Worm (Caenorhabditis elegans) whole organism, midembryonic: ENCODE data around the gene C50C3.12.

Experiments used
- T22C8.4 ChIP-seq: fragments of 200-800 bp; sonication (Bioruptor generic); IDR thresholded peaks from 2 replicates; pipeline ENCODE4 v1.3.6; 2022; ENCODE audit warnings: missing genetic modification characterization, missing compliant biosample characterization
- cog-1 ChIP-seq: sonication (generic microtip); optimal IDR thresholded peaks from 2 replicates; lab custom pipeline; 2016; ENCODE audit warnings: missing genetic modification characterization, missing compliant biosample characterization
- flt-1 ChIP-seq: fragments of 200-800 bp; sonication (Bioruptor generic); IDR thresholded peaks from 2 replicates; pipeline ENCODE4 v1.3.6; 2022; ENCODE audit warnings: missing genetic modification characterization, missing compliant biosample characterization
- klf-2 ChIP-seq: fragments of 200-800 bp; sonication (Bioruptor generic); conservative IDR thresholded peaks from 2 replicates; pipeline ENCODE4 v1.3.6; 2022; ENCODE audit warnings: missing genetic modification reagents, missing genetic modification characterization, missing compliant biosample characterization
- med-1 ChIP-seq: sonication (generic microtip); optimal IDR thresholded peaks from 2 replicates; lab custom pipeline; 2017; ENCODE audit warnings: missing genetic modification characterization, mild to moderate bottlenecking, missing compliant biosample characterization, antibody characterized with exemption, missing genetic modification reagents; ENCODE audit not compliant: insufficient read depth
- ref-1 ChIP-seq: fragments of 200-800 bp; sonication (Bioruptor generic); conservative IDR thresholded peaks from 2 replicates; pipeline ENCODE4 v1.3.6; 2022; ENCODE audit warnings: missing genetic modification reagents, missing genetic modification characterization, missing compliant biosample characterization
- tab-1 ChIP-seq: fragments of 200-800 bp; sonication (Bioruptor generic); IDR thresholded peaks from 2 replicates; pipeline ENCODE4 v1.3.6; 2022; ENCODE audit warnings: missing genetic modification characterization, missing compliant biosample characterization
- ztf-23 ChIP-seq: fragments of 200-800 bp; sonication (Bioruptor generic); IDR thresholded peaks from 2 replicates; pipeline ENCODE4 v1.3.6; 2022; ENCODE audit warnings: missing genetic modification reagents, missing genetic modification characterization, missing compliant biosample characterization
- ztf-29 ChIP-seq: fragments of 200-800 bp; sonication (Bioruptor generic); IDR thresholded peaks from 2 replicates; pipeline ENCODE4 v1.3.6; 2022; ENCODE audit warnings: missing genetic modification reagents, missing genetic modification characterization, missing compliant biosample characterization

Gene C50C3.12

ce11 chrIII:8164771-8165170 lies 11.6 kb upstream of the C50C3.12 start:
- TF ChIP-seq med-1 (GFP tag; lab: Kevin White, UChicago) (no peak), ztf-23 (GFP tag; lab: Robert Waterston, UW) (no peak), ref-1 (no peak), flt-1 (GFP tag; lab: Robert Waterston, UW) (no peak), tab-1 (no peak), T22C8.4 (GFP tag; lab: Robert Waterston, UW) (no peak), cog-1 (tag; lab: Kevin White, UChicago) (no peak), klf-2 (no peak), ztf-29 (GFP tag; lab: Robert Waterston, UW) (no peak)

DNA sequence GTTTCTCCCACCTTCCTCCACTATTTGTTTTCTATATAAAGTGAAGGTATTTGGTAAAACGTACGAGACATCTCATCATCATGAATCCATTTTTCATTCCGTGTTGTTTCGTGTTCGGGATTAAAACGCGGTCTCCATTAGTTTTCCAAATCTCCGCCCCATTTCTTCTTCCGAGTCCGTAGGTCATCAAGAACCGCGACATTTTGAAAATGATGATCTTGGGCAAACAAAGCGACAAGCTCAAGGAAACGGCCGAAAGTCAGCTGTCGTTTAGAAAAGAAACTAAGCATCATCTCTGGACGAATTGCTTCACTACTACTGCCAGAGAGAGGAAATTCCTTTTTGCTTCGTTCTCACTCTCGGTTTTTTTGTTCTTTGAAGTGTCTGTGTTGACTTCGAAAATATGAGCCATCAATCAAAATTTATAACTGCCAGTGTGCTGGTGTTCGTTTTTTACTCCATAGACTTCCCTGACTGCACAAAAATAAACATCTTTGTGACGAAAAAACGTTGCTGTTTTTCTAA lies 3.7 kb upstream of the C50C3.12 start:
- TF ChIP-seq flt-1 (GFP tag; lab: Robert Waterston, UW), result no peak
- no peak for TF ChIP-seq klf-2
- no peak for TF ChIP-seq tab-1
- no peak for TF ChIP-seq ztf-23 (GFP tag; lab: Robert Waterston, UW)
- TF ChIP-seq T22C8.4 (GFP tag; lab: Robert Waterston, UW), result no peak
- no peak for TF ChIP-seq ztf-29 (GFP tag; lab: Robert Waterston, UW)
- no peak for TF ChIP-seq ref-1
- no peak for TF ChIP-seq cog-1 (tag; lab: Kevin White, UChicago)

DNA sequence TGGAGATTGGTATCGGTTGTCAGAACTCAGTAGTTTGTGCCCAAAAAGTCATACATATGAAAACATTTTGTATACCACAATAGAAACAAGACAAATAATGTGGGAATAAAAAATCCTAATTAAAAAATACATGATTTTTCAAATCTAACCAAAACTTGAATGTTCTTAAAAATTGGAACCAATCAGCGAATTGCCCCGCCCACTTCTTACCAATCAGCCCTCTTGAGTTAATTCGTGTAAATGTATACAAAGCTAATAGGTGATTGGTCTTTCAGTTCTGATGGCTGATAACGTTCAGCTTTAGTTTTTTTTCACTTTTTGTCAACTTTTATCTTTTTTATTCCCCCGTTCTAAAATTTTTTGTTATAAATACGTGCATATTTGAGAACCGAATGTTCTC lies 1.1 kb upstream of the C50C3.12 start:
- no peak for TF ChIP-seq flt-1 (GFP tag; lab: Robert Waterston, UW)
- no peak for TF ChIP-seq ztf-23 (GFP tag; lab: Robert Waterston, UW)
- TF ChIP-seq ref-1, result no peak
- TF ChIP-seq T22C8.4 (GFP tag; lab: Robert Waterston, UW), result no peak
- TF ChIP-seq klf-2, result no peak
- TF ChIP-seq ztf-29 (GFP tag; lab: Robert Waterston, UW), result no peak
- TF ChIP-seq tab-1, result no peak
- TF ChIP-seq cog-1 (tag; lab: Kevin White, UChicago), result no peak
- TF ChIP-seq med-1 (GFP tag; lab: Kevin White, UChicago), result no peak

ce11 chrIII:8178924-8179323 lies 2.6 kb downstream of the C50C3.12 start, which contains the start of gene C50C3.5:
Gene C50C3.5 (plus strand): TSS chrIII:8179224.
- TF ChIP-seq T22C8.4 (GFP tag; lab: Robert Waterston, UW), result no peak
- TF ChIP-seq cog-1 (tag; lab: Kevin White, UChicago), result no peak
- no peak for TF ChIP-seq tab-1
- TF ChIP-seq klf-2, result no peak
- no peak for TF ChIP-seq med-1 (GFP tag; lab: Kevin White, UChicago)
- no peak for TF ChIP-seq ref-1
- no peak for TF ChIP-seq ztf-23 (GFP tag; lab: Robert Waterston, UW)
- TF ChIP-seq ztf-29 (GFP tag; lab: Robert Waterston, UW), result no peak
- no peak for TF ChIP-seq flt-1 (GFP tag; lab: Robert Waterston, UW)

ce11 chrIII:8181581-8181980 lies 5.2 kb downstream of the C50C3.12 start, which contains the start of gene spc-2:
Gene spc-2 (plus strand): TSS chrIII:8181881.
- TF ChIP-seq klf-2 (no peak), ztf-29 (GFP tag; lab: Robert Waterston, UW) (no peak), cog-1 (tag; lab: Kevin White, UChicago) (no peak)

DNA sequence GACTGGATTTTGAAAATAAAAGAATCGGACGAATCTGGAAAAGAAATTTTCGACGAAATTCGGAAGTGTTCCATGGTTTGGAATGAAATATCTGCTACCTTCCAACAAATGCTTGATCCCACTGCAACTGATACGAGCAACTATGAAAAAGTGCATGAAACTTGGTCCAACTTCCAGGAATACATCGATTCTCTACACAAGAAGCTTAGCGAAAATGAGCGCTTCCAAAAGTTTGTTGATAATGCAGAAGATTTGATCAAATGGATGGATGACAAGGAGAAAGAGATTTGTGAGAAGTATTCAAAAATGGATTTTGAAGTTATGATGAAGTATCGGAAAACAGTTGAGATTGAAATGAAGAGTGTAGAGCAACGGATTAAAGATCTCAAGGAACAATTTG lies 6.2 kb downstream of the C50C3.12 start:
- TF ChIP-seq ref-1 (no peak), T22C8.4 (GFP tag; lab: Robert Waterston, UW) (no peak), flt-1 (GFP tag; lab: Robert Waterston, UW) (no peak), cog-1 (tag; lab: Kevin White, UChicago) (no peak), ztf-29 (GFP tag; lab: Robert Waterston, UW) (no peak), tab-1 (no peak), med-1 (GFP tag; lab: Kevin White, UChicago) (no peak), klf-2 (no peak), ztf-23 (GFP tag; lab: Robert Waterston, UW) (no peak)

ce11 chrIII:8185130-8185529 lies 8.8 kb downstream of the C50C3.12 start:
- no peak for TF ChIP-seq tab-1
- no peak for TF ChIP-seq klf-2
- no peak for TF ChIP-seq ztf-23 (GFP tag; lab: Robert Waterston, UW)
- no peak for TF ChIP-seq cog-1 (tag; lab: Kevin White, UChicago)
- TF ChIP-seq flt-1 (GFP tag; lab: Robert Waterston, UW), result no peak
- TF ChIP-seq med-1 (GFP tag; lab: Kevin White, UChicago), result no peak
- no peak for TF ChIP-seq ztf-29 (GFP tag; lab: Robert Waterston, UW)
- no peak for TF ChIP-seq ref-1
- no peak for TF ChIP-seq T22C8.4 (GFP tag; lab: Robert Waterston, UW)

DNA sequence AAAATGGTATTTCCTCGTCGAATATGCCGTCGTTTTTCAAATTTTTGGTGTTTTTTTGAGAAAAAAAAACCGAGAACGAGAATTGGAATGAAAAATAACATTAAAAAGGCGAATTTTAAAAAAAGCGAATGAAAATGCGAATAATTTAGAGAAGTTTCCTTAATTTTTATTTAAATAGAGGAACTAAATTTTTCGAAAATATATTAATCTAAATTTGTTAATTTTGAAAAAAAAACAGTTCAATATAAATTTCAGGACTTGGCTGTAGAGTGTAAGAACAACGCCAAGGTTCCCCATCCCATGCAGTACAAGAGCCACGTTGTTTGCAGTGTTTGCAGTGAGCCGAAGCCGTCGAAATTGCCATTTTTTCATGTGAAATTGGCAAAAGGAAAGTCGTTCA lies 14.1 kb downstream of the C50C3.12 start, which contains the start of gene C50C3.19:
TSS of gene C50C3.19 (plus strand) at position 301 of the 400 bp plus-strand sequence.
- TF ChIP-seq flt-1 (GFP tag; lab: Robert Waterston, UW), result no peak
- TF ChIP-seq cog-1 (tag; lab: Kevin White, UChicago), result no peak
- no peak for TF ChIP-seq klf-2
- TF ChIP-seq med-1 (GFP tag; lab: Kevin White, UChicago), result no peak
- TF ChIP-seq tab-1, result no peak
- TF ChIP-seq ztf-29 (GFP tag; lab: Robert Waterston, UW), result no peak
- no peak for TF ChIP-seq ref-1
- TF ChIP-seq ztf-23 (GFP tag; lab: Robert Waterston, UW), result no peak
- no peak for TF ChIP-seq T22C8.4 (GFP tag; lab: Robert Waterston, UW)

- TF ChIP-seq flt-1 (GFP tag; lab: Robert Waterston, UW) (no peak), med-1 (GFP tag; lab: Kevin White, UChicago) (no peak), tab-1 (no peak), ref-1 (no peak), T22C8.4 (GFP tag; lab: Robert Waterston, UW) (no peak), ztf-23 (GFP tag; lab: Robert Waterston, UW) (no peak), cog-1 (tag; lab: Kevin White, UChicago) (no peak), klf-2 (no peak), ztf-29 (GFP tag; lab: Robert Waterston, UW) (no peak)
Measured at ce11 chrIII:8191695-8192094, 15.3 kb downstream of the C50C3.12 start, which contains the start of gene C50C3.1. Gene C50C3.1 (plus strand): TSS chrIII:8191995.

DNA sequence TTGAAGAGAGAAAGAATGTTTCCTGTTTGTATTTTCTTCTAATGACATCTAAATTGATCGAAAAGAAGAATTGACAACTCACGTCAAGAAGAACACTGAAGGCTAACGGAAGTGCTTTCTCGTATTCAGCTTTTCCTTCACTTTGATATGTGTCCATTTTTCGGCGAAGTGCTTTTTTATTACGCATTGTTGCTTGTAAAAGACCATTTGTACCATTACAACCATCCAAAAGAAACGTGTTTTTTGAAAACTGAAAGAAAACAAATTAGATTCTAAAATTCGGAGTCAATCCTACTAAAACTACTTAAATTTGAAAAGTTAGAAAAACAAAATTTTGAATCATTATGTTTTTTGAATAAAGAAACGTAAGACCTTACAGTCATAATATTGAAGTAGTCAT lies 22.7 kb downstream of the C50C3.12 start:
- TF ChIP-seq med-1 (GFP tag; lab: Kevin White, UChicago) (no peak), ref-1 (no peak), cog-1 (tag; lab: Kevin White, UChicago) (no peak), flt-1 (GFP tag; lab: Robert Waterston, UW) (no peak), ztf-23 (GFP tag; lab: Robert Waterston, UW) (no peak), T22C8.4 (GFP tag; lab: Robert Waterston, UW) (no peak), tab-1 (no peak), ztf-29 (GFP tag; lab: Robert Waterston, UW) (no peak)
